Worm (Caenorhabditis elegans) whole organism, early embryonic: ENCODE results near the gene C45G7.4.

Experiments used
- F13C5.2 ChIP-seq: sonication (generic microtip); optimal IDR thresholded peaks from 2 replicates; lab custom pipeline; 2017; ENCODE audit warnings: mild to moderate bottlenecking, missing genetic modification characterization, inconsistent platforms, missing compliant biosample characterization
- aly-1 ChIP-seq: sonication (generic microtip); optimal IDR thresholded peaks from 2 replicates; lab custom pipeline; 2016; ENCODE audit warnings: missing genetic modification characterization, missing compliant biosample characterization
- ama-1 ChIP-seq: fragments of 150-350 bp; optimal IDR thresholded peaks from 2 replicates; lab custom pipeline; 2014
- ets-7 ChIP-seq: sonication (generic microtip); optimal IDR thresholded peaks from 2 replicates; lab custom pipeline; 2016; ENCODE audit warnings: missing genotype, missing genetic modification characterization, missing compliant biosample characterization
- flt-1 ChIP-seq: fragments of 200-800 bp; sonication (Bioruptor generic); IDR thresholded peaks from 2 replicates; pipeline ENCODE4 v1.3.6; 2022; ENCODE audit warnings: missing genetic modification characterization, missing compliant biosample characterization
- hmg-4 ChIP-seq: fragments of 200-800 bp; sonication (Bioruptor generic); optimal IDR thresholded peaks from 2 replicates; lab custom pipeline; 2018; ENCODE audit warnings: mild to moderate bottlenecking, missing genetic modification characterization, missing compliant biosample characterization
- hnd-1 ChIP-seq: sonication (generic microtip); optimal IDR thresholded peaks from 2 replicates; lab custom pipeline; 2016; ENCODE audit warnings: missing genetic modification characterization, missing compliant biosample characterization
- scrt-1 ChIP-seq: fragments of 200-800 bp; sonication (Bioruptor generic); IDR thresholded peaks from 2 replicates; pipeline ENCODE4 v1.3.6; 2022; ENCODE audit warnings: missing genetic modification characterization, missing compliant biosample characterization
- sea-1 ChIP-seq: fragments of 200-800 bp; sonication (Bioruptor generic); conservative IDR thresholded peaks from 2 replicates; pipeline ENCODE4 v1.3.6; 2022; ENCODE audit warnings: missing genetic modification characterization, missing compliant biosample characterization
- tbx-11 ChIP-seq: fragments of 200-800 bp; sonication (Bioruptor generic); IDR thresholded peaks from 2 replicates; pipeline ENCODE4 v1.3.6; 2022; ENCODE audit warnings: missing genetic modification characterization, missing compliant biosample characterization

DNA sequence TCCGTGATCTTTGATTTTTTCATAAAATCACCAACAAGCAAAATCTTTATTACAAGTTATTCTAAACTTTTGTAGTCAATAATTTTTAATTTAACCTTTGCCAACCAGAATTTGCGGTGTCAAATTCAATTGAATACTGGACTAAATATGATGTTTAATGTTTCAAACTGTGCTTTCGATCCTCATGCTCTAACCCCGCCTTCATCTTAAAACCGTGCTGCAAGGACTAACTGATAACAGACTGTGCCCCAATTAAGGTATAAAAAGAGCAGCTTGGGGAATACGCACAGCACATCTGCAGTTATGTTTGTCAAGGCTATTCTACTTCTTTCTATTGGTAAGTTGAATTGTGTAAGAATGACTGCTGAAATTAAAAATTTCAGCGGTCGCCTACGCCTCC, 34.6 kb downstream of the C45G7.4 start, which contains the start of gene ilys-2:
- TF ChIP-seq aly-1 (tag; lab: Kevin White, UChicago) (no peak), tbx-11 (GFP tag; lab: Robert Waterston, UW) (no peak), ama-1 (lab: Kevin White, UChicago) (no peak), flt-1 (no peak), ets-7 (tag; lab: Kevin White, UChicago) (no peak), scrt-1 (no peak), hnd-1 (tag; lab: Kevin White, UChicago) (no peak), F13C5.2 (no peak), hmg-4 (GFP tag; lab: Kevin White, UChicago) (no peak), sea-1 (no peak)
